Fruit fly (Drosophila melanogaster) Kc167 (cell line): ENCODE results near the gene Pka-C2.

Experiments
- Myc ChIP-seq: fragments of >200 bp; optimal IDR thresholded peaks from 2 replicates; lab custom pipeline; 2017; ENCODE audit warnings: missing external identifiers
- Sin3A ChIP-seq: fragments of >200 bp; optimal IDR thresholded peaks from 2 replicates; lab custom pipeline; 2018; ENCODE audit warnings: missing external identifiers
- h ChIP-seq: fragments of >200 bp; optimal IDR thresholded peaks from 3 replicates; lab custom pipeline; 2018; ENCODE audit warnings: missing external identifiers
- insv ChIP-seq: fragments of >200 bp; optimal IDR thresholded peaks from 3 replicates; lab custom pipeline; 2018; ENCODE audit warnings: missing external identifiers
- psq ChIP-seq: fragments of >200 bp; optimal IDR thresholded peaks from 2 replicates; lab custom pipeline; 2017; ENCODE audit warnings: missing external identifiers
- ttk ChIP-seq: sonication (Bioruptor generic); optimal IDR thresholded peaks from 2 replicates; lab custom pipeline; 2017; ENCODE audit warnings: missing external identifiers

Gene Pka-C2

DNA sequence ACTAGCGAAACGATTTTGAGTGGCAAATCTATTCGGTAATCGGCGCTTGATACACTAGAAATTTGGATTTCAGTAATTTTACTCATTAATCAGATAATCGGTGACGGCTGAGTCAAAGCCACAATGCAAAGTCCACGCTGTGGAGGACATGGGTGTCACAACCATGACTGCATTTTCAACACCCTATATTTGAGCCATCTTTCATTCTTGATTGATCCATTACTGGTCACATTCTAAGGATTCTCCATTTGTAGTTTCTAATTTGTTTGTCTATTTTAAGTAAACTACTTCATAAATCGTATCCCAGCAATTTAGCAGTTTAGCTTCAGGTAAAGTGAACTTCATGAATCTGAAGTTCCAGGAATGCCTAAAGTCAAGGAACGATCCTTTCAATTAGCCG lies at the start of gene Pka-C2:
Gene Pka-C2, minus strand, starts transcription at position 101 of the 400 bp plus-strand sequence.
- TF ChIP-seq Sin3A (lab: Kevin White, UChicago), result no peak
- TF ChIP-seq h (lab: Kevin White, UChicago), result no peak
- no peak for TF ChIP-seq insv (lab: Kevin White, UChicago)
- TF ChIP-seq psq, result no peak

DNA sequence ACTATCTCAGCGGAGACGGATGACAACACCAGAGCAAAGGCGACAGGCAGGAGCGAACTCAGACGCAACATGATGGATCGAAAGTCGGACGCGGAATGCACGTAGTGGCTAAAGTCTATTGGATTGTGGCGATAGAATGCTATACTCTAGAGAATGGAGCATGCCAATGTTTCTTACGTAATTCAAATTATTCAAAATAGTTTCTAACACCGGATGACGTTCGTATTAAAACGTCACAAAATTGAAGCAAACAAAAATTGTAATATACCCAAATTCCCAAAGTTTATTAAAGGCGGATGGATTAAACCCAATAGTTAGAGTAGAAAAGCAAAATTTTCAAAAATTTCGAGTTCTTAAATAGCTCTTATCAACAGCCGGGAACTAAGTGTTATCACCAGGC lies 49.3 kb upstream of the Pka-C2 start, which contains the start of gene Npc2h:
Gene Npc2h, minus strand, starts transcription at position 101 of the 400 bp plus-strand sequence.
- no peak for TF ChIP-seq ttk (lab: Kevin White, UChicago)
- TF ChIP-seq psq, result no peak
- TF ChIP-seq h (lab: Kevin White, UChicago), result no peak

DNA sequence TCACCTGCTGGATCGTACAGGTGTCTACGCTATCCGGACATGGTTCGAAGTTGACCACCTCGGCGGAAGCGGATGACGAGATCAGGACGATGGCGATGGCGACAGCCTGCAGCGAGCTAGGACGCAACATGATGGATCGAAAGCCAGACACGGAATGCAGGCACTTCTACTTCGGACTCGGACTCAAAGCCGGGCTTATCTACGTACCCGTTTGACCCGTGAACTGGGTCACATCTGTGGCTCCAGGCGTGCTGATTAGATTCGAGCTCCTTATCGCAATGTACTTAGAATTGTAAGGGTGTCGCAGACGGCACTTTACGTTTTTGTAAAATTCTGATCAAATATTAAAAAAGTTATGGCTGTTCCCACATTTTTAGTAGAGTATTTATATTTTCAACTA lies 48.2 kb upstream of the Pka-C2 start, which contains the start of gene Npc2g:
Gene Npc2g, minus strand, starts transcription at position 160 of the 400 bp plus-strand sequence.
- TF ChIP-seq psq (no peak), insv (lab: Kevin White, UChicago) (no peak), Sin3A (lab: Kevin White, UChicago) (no peak), Myc (lab: Kevin White, UChicago) (no peak), h (lab: Kevin White, UChicago) (no peak)

DNA sequence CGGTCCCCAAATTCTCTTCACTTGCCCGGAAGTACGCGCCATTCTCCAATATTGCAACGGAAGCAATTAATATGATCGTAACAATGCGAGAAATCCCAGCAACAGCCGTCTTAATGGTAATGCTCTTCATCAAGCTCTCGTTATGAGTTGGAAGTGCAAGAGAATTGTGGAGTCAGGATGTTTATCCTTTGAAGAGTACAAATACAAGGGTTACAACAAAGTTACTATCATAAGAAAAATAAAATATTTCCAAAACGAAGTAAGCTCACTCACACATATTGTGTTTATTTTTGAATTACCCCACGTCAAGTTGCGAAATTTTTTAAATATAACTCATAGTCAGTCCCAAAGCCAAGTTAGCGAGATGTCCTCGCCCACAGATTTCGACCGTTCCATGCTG lies 45.6 kb upstream of the Pka-C2 start, which contains the start of gene CG15543:
Gene CG15543, plus strand, starts transcription at position 301 of the 400 bp plus-strand sequence.
- TF ChIP-seq psq, result no peak
- TF ChIP-seq h (lab: Kevin White, UChicago), result no peak
- TF ChIP-seq insv (lab: Kevin White, UChicago), result no peak
- TF ChIP-seq Myc (lab: Kevin White, UChicago), result no peak
- no peak for TF ChIP-seq Sin3A (lab: Kevin White, UChicago)
- no peak for TF ChIP-seq ttk (lab: Kevin White, UChicago)

- TF ChIP-seq Myc (lab: Kevin White, UChicago) (no peak), ttk (lab: Kevin White, UChicago) (no peak), h (lab: Kevin White, UChicago) (no peak), psq (no peak), insv (lab: Kevin White, UChicago) (no peak), Sin3A (lab: Kevin White, UChicago) (no peak)
Measured at dm6 chr3R:30741371-30741770, 44.4 kb upstream of the Pka-C2 start.

- no peak for TF ChIP-seq h (lab: Kevin White, UChicago)
- TF ChIP-seq Sin3A (lab: Kevin White, UChicago), result no peak
- no peak for TF ChIP-seq Myc (lab: Kevin White, UChicago)
- no peak for TF ChIP-seq ttk (lab: Kevin White, UChicago)
- no peak for TF ChIP-seq insv (lab: Kevin White, UChicago)
- no peak for TF ChIP-seq psq
Measured at dm6 chr3R:30735047-30735446, 38.1 kb upstream of the Pka-C2 start.

- TF ChIP-seq h (lab: Kevin White, UChicago) (no peak), psq (no peak), ttk (lab: Kevin White, UChicago) (no peak), insv (lab: Kevin White, UChicago) (no peak), Sin3A (lab: Kevin White, UChicago) (no peak), Myc (lab: Kevin White, UChicago) (no peak)
Measured at dm6 chr3R:30734576-30734975, 37.6 kb upstream of the Pka-C2 start.

DNA sequence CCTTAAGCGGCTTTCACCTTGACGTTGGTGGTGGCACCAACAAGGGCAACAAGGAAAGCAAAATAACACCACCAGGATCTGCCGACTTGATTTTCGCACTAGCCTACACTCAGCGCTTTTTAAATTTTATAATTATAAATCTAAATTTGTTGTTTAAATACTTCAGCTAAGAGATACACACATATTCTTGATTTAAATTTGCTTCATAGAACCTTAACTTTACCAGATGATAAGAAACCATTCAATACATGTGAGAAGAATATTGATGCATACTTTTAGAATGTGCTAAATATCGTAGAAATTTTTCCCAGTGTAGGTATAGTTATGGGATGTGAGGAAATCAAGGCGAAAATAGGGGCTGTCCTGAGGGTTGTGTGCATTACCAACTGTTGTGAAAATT lies 36.1 kb upstream of the Pka-C2 start:
- no peak for TF ChIP-seq psq
- TF ChIP-seq ttk (lab: Kevin White, UChicago), result no peak
- no peak for TF ChIP-seq Myc (lab: Kevin White, UChicago)
- no peak for TF ChIP-seq h (lab: Kevin White, UChicago)
- TF ChIP-seq Sin3A (lab: Kevin White, UChicago), result no peak
- no peak for TF ChIP-seq insv (lab: Kevin White, UChicago)

- no peak for TF ChIP-seq psq
- no peak for TF ChIP-seq insv (lab: Kevin White, UChicago)
- no peak for TF ChIP-seq Sin3A (lab: Kevin White, UChicago)
- TF ChIP-seq h (lab: Kevin White, UChicago), result no peak
- TF ChIP-seq Myc (lab: Kevin White, UChicago), result no peak
- TF ChIP-seq ttk (lab: Kevin White, UChicago), result no peak
Measured at dm6 chr3R:30731065-30731464, 34.1 kb upstream of the Pka-C2 start, which contains the start of gene CG11313. Gene CG11313 (minus strand): TSS chr3R:30731165.

DNA sequence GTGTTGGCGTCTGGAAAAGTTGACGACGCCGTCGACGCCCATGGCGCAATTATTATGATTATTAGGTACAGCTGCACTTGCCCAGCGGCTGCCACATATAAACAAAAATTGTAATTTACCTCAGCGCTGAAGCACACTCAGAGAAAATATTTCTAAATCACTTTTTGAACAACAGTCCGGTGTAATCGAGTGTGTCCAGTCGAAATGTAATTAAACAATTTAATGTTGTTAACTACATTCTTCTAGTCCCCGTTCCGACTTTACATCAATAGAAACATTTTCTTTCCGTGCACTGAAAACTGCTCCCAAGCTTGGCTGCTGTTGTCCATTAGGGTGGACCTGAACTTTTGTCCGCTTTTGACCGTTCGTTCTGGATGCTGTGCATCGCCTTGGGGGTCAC lies 32.1 kb upstream of the Pka-C2 start:
- TF ChIP-seq Myc (lab: Kevin White, UChicago) (no peak), Sin3A (lab: Kevin White, UChicago) (no peak), h (lab: Kevin White, UChicago) (no peak), insv (lab: Kevin White, UChicago) (no peak), psq (no peak), ttk (lab: Kevin White, UChicago) (no peak)

DNA sequence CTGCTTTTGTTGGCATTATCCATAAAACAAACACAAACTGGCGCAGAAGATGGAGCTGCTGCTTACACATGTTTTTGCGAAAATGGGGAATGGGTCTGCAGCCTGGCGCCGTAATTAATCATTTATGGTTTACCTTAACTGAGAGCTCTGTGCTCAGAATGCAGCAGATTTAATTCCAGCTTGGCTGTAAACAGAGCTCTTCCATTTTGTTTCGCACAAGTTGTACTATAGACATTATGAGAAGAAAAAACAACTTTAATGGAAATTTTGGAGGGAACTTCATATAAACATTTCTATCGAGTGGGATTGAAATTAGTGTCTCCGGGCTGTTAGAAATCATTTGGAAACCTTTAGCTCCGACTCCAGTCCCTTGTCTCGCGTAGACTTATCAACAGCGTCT lies 28.8 kb upstream of the Pka-C2 start, which contains the start of gene eIF4H2:
Gene eIF4H2, plus strand, starts transcription at position 301 of the 400 bp plus-strand sequence.
- TF ChIP-seq Sin3A (lab: Kevin White, UChicago), result no peak
- TF ChIP-seq insv (lab: Kevin White, UChicago), result no peak
- no peak for TF ChIP-seq ttk (lab: Kevin White, UChicago)
- TF ChIP-seq h (lab: Kevin White, UChicago), result no peak

DNA sequence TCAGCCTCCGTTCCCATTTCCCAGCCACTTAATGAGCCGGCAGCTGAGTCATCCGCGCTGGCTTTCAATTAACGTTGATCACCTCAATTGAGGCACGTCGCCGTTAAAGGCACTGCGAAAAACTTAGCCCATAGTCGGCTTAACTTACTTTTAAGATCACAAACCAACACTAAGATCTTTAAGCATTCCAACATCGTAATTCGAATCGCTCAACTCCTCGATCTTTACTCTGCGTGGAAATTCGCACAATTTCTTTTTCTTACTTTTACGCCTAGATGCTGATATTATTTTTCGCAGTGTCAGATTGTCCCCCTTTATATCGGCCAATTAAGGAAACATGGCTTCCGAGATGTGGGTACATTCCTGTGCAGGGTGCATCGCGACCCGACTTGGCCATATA lies 25.4 kb upstream of the Pka-C2 start:
- TF ChIP-seq psq, result no peak
